Fruit fly (Drosophila melanogaster) whole organism, embryonic: Measurements from ENCODE around the gene Hug.

Source experiments
- CG1024 ChIP-seq: fragments of 200-800 bp; sonication (Bioruptor generic); IDR thresholded peaks from 2 replicates; pipeline ENCODE4 v1.3.6; 2022; ENCODE audit warnings: missing biosample characterization, missing genetic modification characterization
- CG10543 ChIP-seq: fragments of 200-800 bp; sonication (Bioruptor generic); optimal IDR thresholded peaks from 3 replicates; lab custom pipeline; 2017; ENCODE audit warnings: missing biosample characterization, mild to moderate bottlenecking, missing genetic modification characterization, moderate library complexity
- CG10654 ChIP-seq: fragments of 200-800 bp; sonication (Bioruptor generic); optimal IDR thresholded peaks from 2 replicates; lab custom pipeline; 2016; ENCODE audit warnings: missing biosample characterization, missing genetic modification characterization
- CG10959 ChIP-seq: fragments of 200-800 bp; sonication (Bioruptor generic); IDR thresholded peaks from 2 replicates; pipeline ENCODE4 v1.3.6; 2022; ENCODE audit warnings: missing biosample characterization, missing genetic modification characterization
- CG11504 ChIP-seq: fragments of 200-800 bp; sonication (Bioruptor generic); optimal IDR thresholded peaks from 3 replicates; lab custom pipeline; 2019; ENCODE audit warnings: missing biosample characterization, mild to moderate bottlenecking, missing genetic modification characterization, moderate library complexity
- CG12299 ChIP-seq: fragments of 200-800 bp; sonication (Bioruptor generic); optimal IDR thresholded peaks from 2 replicates; lab custom pipeline; 2018; ENCODE audit warnings: missing biosample characterization, mild to moderate bottlenecking, missing genetic modification characterization
- CG1233 ChIP-seq: fragments of 200-800 bp; sonication (Bioruptor generic); optimal IDR thresholded peaks from 4 replicates; lab custom pipeline; 2018; ENCODE audit warnings: missing biosample characterization, mild to moderate bottlenecking, missing genetic modification characterization
- CG12659 ChIP-seq: fragments of 200-800 bp; sonication (Bioruptor generic); optimal IDR thresholded peaks from 3 replicates; lab custom pipeline; 2017; ENCODE audit warnings: mild to moderate bottlenecking, missing biosample characterization, missing genetic modification reagents, missing genetic modification characterization
- CG12769 ChIP-seq: fragments of 200-800 bp; sonication (Bioruptor generic); optimal IDR thresholded peaks from 2 replicates; lab custom pipeline; 2019; ENCODE audit warnings: missing biosample characterization, mild to moderate bottlenecking, missing genetic modification characterization, moderate library complexity
- CG13123 ChIP-seq: fragments of 200-800 bp; sonication (Bioruptor generic); optimal IDR thresholded peaks from 2 replicates; lab custom pipeline; 2016; ENCODE audit warnings: missing biosample characterization, missing genetic modification characterization
- CG13287 ChIP-seq: fragments of 200-800 bp; sonication (Bioruptor generic); IDR thresholded peaks from 2 replicates; pipeline ENCODE4 v1.3.6; 2022; ENCODE audit warnings: missing biosample characterization, missing genetic modification characterization; ENCODE audit not compliant: partially characterized antibody
- CG13424 ChIP-seq: fragments of 200-800 bp; sonication (Bioruptor generic); optimal IDR thresholded peaks from 2 replicates; lab custom pipeline; 2019; ENCODE audit warnings: missing biosample characterization, mild to moderate bottlenecking, missing genetic modification characterization, moderate library complexity
- CG15269 ChIP-seq: fragments of 200-800 bp; sonication (Bioruptor generic); optimal IDR thresholded peaks from 2 replicates; lab custom pipeline; 2018; ENCODE audit warnings: missing biosample characterization, mild to moderate bottlenecking, missing genetic modification characterization, moderate library complexity
- CG2712 ChIP-seq: fragments of 200-800 bp; optimal IDR thresholded peaks from 3 replicates; lab custom pipeline; 2019; ENCODE audit warnings: missing biosample characterization, mild to moderate bottlenecking, missing genetic modification characterization, moderate library complexity
- CG30403 ChIP-seq: fragments of 200-800 bp; sonication (Bioruptor generic); optimal IDR thresholded peaks from 3 replicates; lab custom pipeline; 2016; ENCODE audit warnings: missing biosample characterization, missing genetic modification characterization
- CG32532 ChIP-seq: fragments of 200-800 bp; sonication (Bioruptor generic); IDR thresholded peaks from 2 replicates; pipeline ENCODE4 v1.3.6; 2022; ENCODE audit warnings: missing biosample characterization, missing genetic modification characterization
- CG32772 ChIP-seq: fragments of 200-800 bp; sonication (Bioruptor generic); IDR thresholded peaks from 2 replicates; pipeline ENCODE4 v1.3.6; 2022; ENCODE audit warnings: missing biosample characterization, missing genetic modification characterization
- CG8388 ChIP-seq: fragments of 200-800 bp; sonication (Bioruptor generic); optimal IDR thresholded peaks from 2 replicates; lab custom pipeline; 2019; ENCODE audit warnings: missing biosample characterization, mild to moderate bottlenecking, missing genetic modification characterization, moderate library complexity
- D19A ChIP-seq: fragments of 200-800 bp; optimal IDR thresholded peaks from 3 replicates; lab custom pipeline; 2019; ENCODE audit warnings: missing biosample characterization, mild to moderate bottlenecking, missing genetic modification characterization, moderate library complexity
- Fer3 ChIP-seq: fragments of 200-800 bp; sonication (Bioruptor generic); optimal IDR thresholded peaks from 2 replicates; lab custom pipeline; 2018; ENCODE audit warnings: missing biosample characterization, mild to moderate bottlenecking, missing genetic modification characterization, moderate library complexity
- Side ChIP-seq: fragments of 200-800 bp; sonication (Bioruptor generic); optimal IDR thresholded peaks from 2 replicates; lab custom pipeline; 2016; ENCODE audit warnings: missing biosample characterization, missing genetic modification characterization
- Sox100B ChIP-seq: fragments of 200-800 bp; sonication (Bioruptor generic); optimal IDR thresholded peaks from 3 replicates; lab custom pipeline; 2018; ENCODE audit warnings: missing biosample characterization, mild to moderate bottlenecking, missing genetic modification characterization
- Sox102F ChIP-seq: fragments of 200-800 bp; sonication (Bioruptor generic); optimal IDR thresholded peaks from 2 replicates; lab custom pipeline; 2018; ENCODE audit warnings: missing biosample characterization, mild to moderate bottlenecking, missing genetic modification characterization, moderate library complexity
- Ssrp ChIP-seq: fragments of 200-800 bp; sonication (Bioruptor generic); optimal IDR thresholded peaks from 2 replicates; lab custom pipeline; 2018; ENCODE audit warnings: missing biosample characterization, mild to moderate bottlenecking, missing genetic modification characterization, moderate library complexity
- az2 ChIP-seq: fragments of 200-800 bp; sonication (Bioruptor generic); optimal IDR thresholded peaks from 3 replicates; lab custom pipeline; 2016; ENCODE audit warnings: missing biosample characterization, missing genetic modification characterization
- cad ChIP-seq: fragments of >200 bp; optimal IDR thresholded peaks from 2 replicates; lab custom pipeline; 2017; ENCODE audit warnings: missing biosample characterization, missing genetic modification characterization
- crc ChIP-seq: fragments of 200-800 bp; sonication (Bioruptor generic); optimal IDR thresholded peaks from 2 replicates; lab custom pipeline; 2016; ENCODE audit warnings: missing biosample characterization, missing genetic modification characterization
- danr ChIP-seq: fragments of 200-800 bp; sonication (Bioruptor generic); IDR thresholded peaks from 2 replicates; pipeline ENCODE4 v1.3.6; 2022; ENCODE audit warnings: missing biosample characterization, missing genetic modification characterization
- disco-r ChIP-seq: fragments of 200-800 bp; sonication (Bioruptor generic); optimal IDR thresholded peaks from 2 replicates; lab custom pipeline; 2016; ENCODE audit warnings: missing biosample characterization, missing genetic modification characterization
- dm ChIP-seq: fragments of 200-800 bp; sonication (Bioruptor generic); optimal IDR thresholded peaks from 3 replicates; lab custom pipeline; 2016; ENCODE audit warnings: missing biosample characterization, missing genetic modification characterization
- dmrt99B ChIP-seq: fragments of 200-800 bp; sonication (Bioruptor generic); optimal IDR thresholded peaks from 2 replicates; lab custom pipeline; 2018; ENCODE audit warnings: missing biosample characterization, mild to moderate bottlenecking, missing genetic modification characterization, moderate library complexity
- dysf ChIP-seq: fragments of 200-800 bp; sonication (Bioruptor generic); IDR thresholded peaks from 3 replicates; pipeline ENCODE4 v1.3.6; 2022; ENCODE audit warnings: missing biosample characterization, missing genetic modification characterization
- ems ChIP-seq: fragments of 200-800 bp; sonication (Bioruptor generic); optimal IDR thresholded peaks from 3 replicates; lab custom pipeline; 2016; ENCODE audit warnings: missing biosample characterization, missing genetic modification characterization
- ewg ChIP-seq: fragments of 200-800 bp; sonication (Bioruptor generic); optimal IDR thresholded peaks from 3 replicates; lab custom pipeline; 2017; ENCODE audit warnings: mild to moderate bottlenecking, missing biosample characterization, missing genetic modification reagents, missing genetic modification characterization
- fd96Cb ChIP-seq: fragments of 200-800 bp; sonication (Bioruptor generic); optimal IDR thresholded peaks from 2 replicates; lab custom pipeline; 2018; ENCODE audit warnings: missing biosample characterization, mild to moderate bottlenecking, missing genetic modification characterization, moderate library complexity
- ftz-f1 ChIP-seq: fragments of 200-800 bp; sonication (Bioruptor generic); optimal IDR thresholded peaks from 2 replicates; lab custom pipeline; 2016; ENCODE audit warnings: missing biosample characterization, missing genetic modification characterization
- gce ChIP-seq: fragments of 200-800 bp; sonication (Bioruptor generic); IDR thresholded peaks from 3 replicates; pipeline ENCODE4 v1.3.6; 2022; ENCODE audit warnings: missing biosample characterization, missing genetic modification characterization
- gem ChIP-seq: fragments of 200-800 bp; sonication (Bioruptor generic); optimal IDR thresholded peaks from 2 replicates; lab custom pipeline; 2019; ENCODE audit warnings: missing biosample characterization, mild to moderate bottlenecking, missing genetic modification characterization, moderate library complexity
- jigr1 ChIP-seq: fragments of 200-800 bp; sonication (Bioruptor generic); IDR thresholded peaks from 3 replicates; pipeline ENCODE4 v1.3.6; 2022; ENCODE audit warnings: missing biosample characterization, missing genetic modification characterization
- ken ChIP-seq: fragments of 200-800 bp; sonication (Bioruptor generic); IDR thresholded peaks from 3 replicates; pipeline ENCODE4 v1.3.6; 2022; ENCODE audit warnings: missing biosample characterization, missing genetic modification characterization
- nau ChIP-seq: fragments of 200-800 bp; sonication (Bioruptor generic); optimal IDR thresholded peaks from 3 replicates; lab custom pipeline; 2017; ENCODE audit warnings: missing biosample characterization, mild to moderate bottlenecking, missing genetic modification characterization, missing genetic modification reagents
- nmo ChIP-seq: fragments of 200-800 bp; sonication (Bioruptor generic); optimal IDR thresholded peaks from 2 replicates; lab custom pipeline; 2018; ENCODE audit warnings: missing biosample characterization, mild to moderate bottlenecking, missing genetic modification characterization, moderate library complexity
- nom ChIP-seq: fragments of 200-800 bp; sonication (Bioruptor generic); optimal IDR thresholded peaks from 2 replicates; lab custom pipeline; 2017; ENCODE audit warnings: missing biosample characterization, missing genetic modification characterization, mild to moderate bottlenecking, moderate library complexity, missing genetic modification reagents
- odd ChIP-seq: fragments of 200-800 bp; sonication (Bioruptor generic); optimal IDR thresholded peaks from 2 replicates; lab custom pipeline; 2017; ENCODE audit warnings: missing biosample characterization, mild to moderate bottlenecking, missing genetic modification characterization
- otp ChIP-seq: fragments of 200-800 bp; sonication (Bioruptor generic); IDR thresholded peaks from 3 replicates; pipeline ENCODE4, ENCODE4 v1.3.6; 2022; ENCODE audit warnings: missing biosample characterization, missing genetic modification characterization
- prd ChIP-seq, 3 experiments: fragments of >200 bp in 2 of 3; fragments of 200-800 bp in 1 of 3; sonication (Bioruptor generic) in 1 of 3; optimal IDR thresholded peaks in 2 of 3; IDR thresholded peaks in 1 of 3; 2 replicates in 2 of 3; 3 replicates in 1 of 3; pipeline versions ENCODE4 v1.3.6 to Lab custom; 2017 to 2022; ENCODE audit warnings: missing biosample characterization in 1 of 3, missing genetic modification characterization in 1 of 3
- so ChIP-seq: fragments of 200-800 bp; sonication (Bioruptor generic); IDR thresholded peaks from 3 replicates; pipeline ENCODE4 v1.3.6; 2022; ENCODE audit warnings: missing biosample characterization, missing genetic modification characterization
- sr ChIP-seq: fragments of 200-800 bp; sonication (Bioruptor generic); IDR thresholded peaks from 3 replicates; pipeline ENCODE4 v1.3.6; 2022; ENCODE audit warnings: missing biosample characterization, missing genetic modification characterization
- tap ChIP-seq: fragments of 200-800 bp; optimal IDR thresholded peaks from 3 replicates; lab custom pipeline; 2019; ENCODE audit warnings: missing biosample characterization, mild to moderate bottlenecking, missing genetic modification characterization, moderate library complexity

Hug gene

DNA sequence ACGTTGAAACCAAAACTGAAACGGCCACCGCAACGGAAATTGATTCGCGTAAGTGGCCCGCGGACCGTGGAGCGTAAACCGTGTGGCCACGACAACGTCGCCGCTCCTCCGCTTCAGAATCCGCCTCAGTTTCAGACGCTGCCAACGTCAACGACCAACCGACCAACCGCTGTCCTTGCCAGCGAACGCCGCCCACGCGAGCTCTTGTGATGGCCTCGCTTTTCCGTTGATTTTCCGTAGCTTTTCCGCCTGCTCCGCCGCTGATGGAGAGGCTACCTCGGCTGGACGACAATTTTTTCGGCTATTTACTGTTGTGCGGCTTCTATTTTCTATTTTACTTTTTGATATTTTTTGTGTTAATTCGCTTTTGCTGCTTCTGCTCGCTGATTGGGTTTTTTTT, 35.2 kb downstream of the Hug start:
- TF ChIP-seq prd (optimal IDR thresholded peaks at IDR 0.05; lab: Kevin White, UChicago) (no peak), prd (GFP tag; IDR thresholded peaks at IDR 0.05; lab: Robert Waterston, UW) (no peak), gce (GFP tag; lab: Robert Waterston, UW) (0 out of 3 replicates have a peak, but pooled peaks have one; percentile 28), ken (GFP tag; lab: Robert Waterston, UW) (no peak), ems (GFP tag; lab: Kevin White, UChicago) (no peak), CG12769 (tag; lab: Kevin White, UChicago) (peak; percentile 30), nom (GFP tag; lab: Kevin White, UChicago) (no peak), ftz-f1 (GFP tag; lab: Kevin White, UChicago) (peak; percentile 70), sr (peak; percentile 92), Side (GFP tag; lab: Kevin White, UChicago) (no peak), CG2712 (tag; lab: Kevin White, UChicago) (no peak)

DNA sequence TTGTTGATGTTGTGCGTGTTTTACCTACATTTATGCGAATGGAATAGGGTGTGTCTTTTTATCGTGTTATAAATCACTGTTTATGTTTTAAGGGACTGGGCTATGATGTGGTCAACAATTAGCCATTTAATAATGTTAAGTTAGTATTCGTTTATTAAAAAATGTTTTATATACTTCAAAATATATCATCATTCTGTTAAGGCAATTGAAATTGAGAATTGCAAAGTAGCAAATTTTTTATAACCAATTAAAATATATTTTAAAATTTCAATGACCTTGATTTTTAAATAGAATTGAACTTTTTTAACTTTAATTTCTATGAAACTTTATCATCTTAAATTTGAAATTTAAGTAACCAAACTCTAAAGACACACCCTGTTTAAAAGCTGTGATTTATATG, 36.0 kb downstream of the Hug start:
- TF ChIP-seq Sox102F (GFP tag; lab: Kevin White, UChicago) (peak; percentile 49), CG10543 (GFP tag; lab: Kevin White, UChicago) (no peak), so (GFP tag; lab: Robert Waterston, UW) (no peak), CG13123 (GFP tag; lab: Kevin White, UChicago) (no peak), Fer3 (peak; percentile 37), otp (GFP tag; lab: Robert Waterston, UW) (no peak), CG32772 (GFP tag; lab: Robert Waterston, UW) (no peak), ewg (GFP tag; lab: Kevin White, UChicago) (no peak), crc (GFP tag; lab: Kevin White, UChicago) (no peak), Sox100B (GFP tag; lab: Kevin White, UChicago) (peak; percentile 54), odd (no peak), D19A (tag; lab: Kevin White, UChicago) (no peak), jigr1 (GFP tag; lab: Robert Waterston, UW) (no peak), ftz-f1 (GFP tag; lab: Kevin White, UChicago) (no peak), fd96Cb (tag; lab: Kevin White, UChicago) (peak; percentile 7), cad (GFP tag; lab: Kevin White, UChicago) (no peak), CG10654 (GFP tag; lab: Kevin White, UChicago) (no peak), CG10959 (GFP tag; lab: Robert Waterston, UW) (no peak), CG1024 (GFP tag; lab: Robert Waterston, UW) (no peak), dm (GFP tag; lab: Kevin White, UChicago) (no peak), CG30403 (GFP tag; lab: Kevin White, UChicago) (peak; percentile 42), CG8388 (GFP tag; lab: Kevin White, UChicago) (peak; percentile 10), dysf (GFP tag; lab: Robert Waterston, UW) (peak; percentile 15; the same call in 1 of the 3 replicates), Ssrp (peak; percentile 25), gem (tag; lab: Kevin White, UChicago) (peak; percentile 75), CG12659 (peak; percentile 30), tap (peak; percentile 47), CG1233 (peak; percentile 1), CG12769 (tag; lab: Kevin White, UChicago) (no peak), dmrt99B (tag; lab: Kevin White, UChicago) (peak; percentile 65), nau (GFP tag; lab: Kevin White, UChicago) (peak; percentile 78), nmo (GFP tag; lab: Kevin White, UChicago) (peak; percentile 57), danr (GFP tag; lab: Robert Waterston, UW) (no peak), CG12299 (tag; lab: Kevin White, UChicago) (peak; percentile 13), CG11504 (tag; lab: Kevin White, UChicago) (peak; percentile 72), az2 (GFP tag; lab: Kevin White, UChicago) (peak; percentile 7), CG15269 (tag; lab: Kevin White, UChicago) (peak; percentile 71), CG13424 (tag; lab: Kevin White, UChicago) (peak; percentile 72), CG13287 (no peak), CG32532 (GFP tag; lab: Robert Waterston, UW) (peak; percentile 21; the same call in 1 of the 2 replicates), disco-r (GFP tag; lab: Kevin White, UChicago) (no peak)
